Worm (Caenorhabditis elegans): ENCODE measurements around the gene unc-78.

ce11 chrX:3393562-3393961 lies 17.9 kb downstream of the unc-78 start, which contains the start of gene slcf-2:
- TF ChIP-seq ama-1 (optimal IDR thresholded peaks at IDR 0.05): no peak
- no peak for TF ChIP-seq hnd-1 (tag; optimal IDR thresholded peaks at IDR 0.05)
- no peak for TF ChIP-seq B0310.2 (tag; optimal IDR thresholded peaks at IDR 0.05)
- no peak for TF ChIP-seq hmg-4 (GFP tag; optimal IDR thresholded peaks at IDR 0.05)
- TF ChIP-seq ceh-36 (tag; optimal IDR thresholded peaks at IDR 0.05): no peak
- no peak for TF ChIP-seq tra-4 (tag; optimal IDR thresholded peaks at IDR 0.05)
- TF ChIP-seq ets-7 (tag; optimal IDR thresholded peaks at IDR 0.05): no peak
- TF ChIP-seq hmbx-1 (tag; optimal IDR thresholded peaks at IDR 0.05): no peak
- no peak for TF ChIP-seq flt-1 (GFP tag; IDR thresholded peaks at IDR 0.05)
- TF ChIP-seq tbx-11 (GFP tag; IDR thresholded peaks at IDR 0.05): no peak
- no peak for TF ChIP-seq F13C5.2 (tag; optimal IDR thresholded peaks at IDR 0.05)
- no peak for TF ChIP-seq ceh-13 (GFP tag; optimal IDR thresholded peaks at IDR 0.05)
